Fruit fly (Drosophila melanogaster): ENCODE measurements around the gene CG45545.
A peak's percentile ranks its signal among the peaks of the same experiment; 100 is the strongest.

Gene CG45545

dm6 chr3R:7551708-7552107 is at the start of gene CG45545:
CG45545 (plus strand) TSS chr3R:7552008.
- TF ChIP-seq noc (tag; optimal IDR thresholded peaks at IDR 0.05), result no peak

DNA sequence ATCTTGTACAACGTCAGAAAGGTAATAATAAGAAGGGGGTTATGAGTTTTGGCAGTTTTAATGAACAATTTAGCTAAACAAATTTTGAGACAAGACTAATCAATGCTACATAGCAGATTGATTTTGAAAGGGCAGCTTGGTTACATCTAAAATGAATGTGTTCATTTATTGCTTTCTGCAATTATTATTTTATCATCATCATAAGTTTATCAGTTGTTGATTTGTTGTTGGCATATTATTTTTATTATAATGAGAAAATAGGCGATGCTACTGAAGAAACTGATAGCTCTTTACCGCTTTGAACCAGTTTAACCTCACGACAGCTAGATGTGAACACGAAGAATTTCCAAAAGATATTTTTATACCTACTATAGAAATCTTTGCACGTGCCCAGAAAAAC is 49.5 kb upstream of the CG45545 start, which contains the start of gene Mics1:
Mics1 (minus strand) TSS at position 101 of the 400 bp plus-strand sequence.
- no peak for TF ChIP-seq noc (tag; optimal IDR thresholded peaks at IDR 0.05)

DNA sequence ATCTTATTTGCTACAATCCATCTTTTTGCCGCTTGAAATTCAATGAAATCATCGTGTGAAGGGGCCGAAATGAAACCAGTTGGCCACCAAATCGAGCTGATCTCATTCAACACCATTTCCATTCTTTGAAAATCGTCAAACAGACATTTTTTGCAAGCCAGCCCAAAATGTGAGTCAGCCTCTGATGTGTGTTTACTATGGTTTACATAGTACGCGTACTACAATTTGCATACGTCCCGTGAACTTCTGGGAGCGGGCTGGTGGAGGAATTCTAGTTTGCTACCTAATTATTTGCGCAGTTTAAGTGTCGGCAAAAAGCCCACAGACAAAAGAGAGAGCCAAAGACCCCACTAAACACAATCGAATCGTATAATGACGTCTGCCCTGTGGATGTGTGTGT is 48.6 kb upstream of the CG45545 start:
- TF ChIP-seq noc (tag; optimal IDR thresholded peaks at IDR 0.05), result peak; percentile 9

dm6 chr3R:7504989-7505761 is 46.6 kb upstream of the CG45545 start, which contains the start of gene alpha-Est9:
alpha-Est9 (minus strand) TSS chr3R:7505098.
- TF ChIP-seq noc (tag; optimal IDR thresholded peaks at IDR 0.05), result peak; percentile 49

DNA sequence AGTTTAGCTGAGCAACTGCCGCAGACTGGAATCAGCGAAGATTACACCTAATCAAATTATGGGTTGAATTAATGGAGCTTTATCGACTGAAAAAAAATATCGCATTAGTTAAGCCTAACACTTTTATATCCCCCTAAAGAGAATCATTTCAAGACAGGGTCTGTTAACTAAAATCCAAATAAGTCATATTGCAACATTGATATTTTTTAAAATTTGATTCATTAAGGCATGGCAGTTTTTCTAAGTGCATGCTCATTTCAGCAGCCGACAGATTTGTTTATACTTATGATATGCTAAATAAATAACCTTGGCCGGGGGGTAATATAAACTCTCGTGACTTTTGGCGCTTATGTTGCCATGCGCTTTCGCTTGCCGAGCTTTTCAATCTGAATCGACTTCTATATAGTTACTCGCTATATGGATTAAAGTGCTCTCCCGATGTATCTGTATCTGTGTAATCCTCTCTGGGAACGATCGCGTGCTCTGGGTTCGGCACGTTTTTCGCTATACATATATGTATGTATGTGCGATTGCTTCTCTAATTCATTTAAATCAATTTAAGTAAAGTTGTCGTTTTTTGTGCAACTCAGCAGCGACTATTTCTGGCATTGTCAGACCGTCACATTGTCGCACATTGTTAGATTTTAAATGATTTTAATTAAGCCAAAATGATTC is 45.4 kb upstream of the CG45545 start:
- peak; percentile 88 for TF ChIP-seq noc (tag; optimal IDR thresholded peaks at IDR 0.05)

DNA sequence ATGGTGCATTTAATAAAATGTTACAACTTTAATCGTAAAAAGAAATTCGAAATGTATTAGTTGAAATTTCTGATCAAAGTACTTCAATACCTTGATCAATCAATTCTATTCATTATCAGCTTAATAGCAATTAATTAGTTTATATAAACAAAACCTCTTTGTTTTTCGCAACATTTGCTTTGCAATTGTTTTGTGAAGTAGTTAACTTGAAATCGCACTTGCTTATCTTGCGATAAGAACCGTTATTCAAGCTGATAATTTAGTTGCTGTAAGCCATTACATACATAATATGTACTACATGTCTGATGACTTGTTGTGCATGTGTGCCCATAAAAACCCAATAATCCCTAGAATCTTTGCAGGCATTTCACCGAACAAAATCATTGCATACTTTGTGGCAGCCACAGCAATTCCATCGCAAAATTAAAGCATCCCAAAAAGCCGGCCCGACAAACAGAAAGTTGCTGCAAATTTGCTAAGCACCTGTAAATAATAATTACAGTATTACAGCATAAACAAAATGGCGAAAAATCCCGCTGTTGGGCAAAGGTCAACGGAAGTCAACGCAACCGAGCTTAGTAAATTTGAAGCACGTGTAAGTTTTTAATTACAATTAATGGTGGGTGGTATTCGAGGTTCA is 43.5 kb upstream of the CG45545 start:
- TF ChIP-seq noc (tag; optimal IDR thresholded peaks at IDR 0.05), result no peak

DNA sequence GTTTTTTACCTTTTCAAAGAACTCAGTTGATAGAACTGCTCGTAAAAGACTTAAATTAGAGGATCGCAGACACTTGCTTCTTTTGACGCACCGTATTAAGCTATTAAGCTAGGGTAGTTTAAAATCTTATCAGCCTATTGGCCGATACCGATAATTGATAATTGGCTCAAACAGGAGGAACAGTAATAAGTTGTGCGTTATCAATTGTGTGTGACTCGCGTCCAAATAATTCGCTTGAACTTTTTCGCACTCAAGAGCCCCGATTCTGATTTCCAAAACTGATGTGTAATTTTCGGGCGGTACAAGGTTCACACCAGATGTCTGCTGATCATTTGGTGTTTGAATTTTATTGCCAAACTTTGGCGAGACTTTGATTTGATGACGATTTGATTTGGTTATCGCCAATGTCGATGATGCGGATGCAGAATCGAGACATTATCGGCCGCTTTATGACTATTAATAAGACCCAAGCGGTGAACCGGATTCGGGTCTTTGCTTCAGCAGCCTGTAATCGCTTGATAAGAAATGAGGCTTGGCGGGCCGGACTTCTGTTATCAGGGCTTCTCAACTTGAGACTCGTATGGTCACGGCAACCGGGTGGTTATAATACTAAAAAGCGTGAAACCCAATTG is 37.5 kb upstream of the CG45545 start:
- TF ChIP-seq noc (tag; optimal IDR thresholded peaks at IDR 0.05), result peak; percentile 76

DNA sequence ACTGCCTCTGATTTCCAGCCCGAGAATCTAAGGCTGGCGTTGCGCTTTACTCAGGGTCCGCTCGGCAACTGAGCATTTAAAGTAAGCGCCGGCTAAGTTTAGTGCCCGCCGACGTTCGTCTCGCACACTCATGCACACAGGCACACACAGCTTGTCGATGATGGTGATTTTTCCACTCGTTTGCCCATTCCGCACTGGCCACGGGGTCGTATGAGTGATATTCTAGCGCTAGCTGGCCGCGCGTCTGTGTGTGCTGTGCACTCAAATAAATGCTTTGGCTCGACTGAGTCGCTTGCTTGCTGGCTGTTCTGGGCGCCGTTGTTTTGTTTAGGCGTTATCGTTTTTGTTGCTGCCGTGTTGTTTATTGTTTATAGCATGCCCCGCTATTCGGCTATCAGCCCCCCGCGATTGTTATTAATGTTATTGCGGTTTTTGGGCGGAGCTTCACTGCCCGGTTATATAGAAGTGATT is 36.2 kb upstream of the CG45545 start, which contains the start of gene alpha-Est8:
alpha-Est8 (minus strand) TSS at position 72 of the 471 bp plus-strand sequence.
- peak; percentile 70 for TF ChIP-seq noc (tag; optimal IDR thresholded peaks at IDR 0.05)

DNA sequence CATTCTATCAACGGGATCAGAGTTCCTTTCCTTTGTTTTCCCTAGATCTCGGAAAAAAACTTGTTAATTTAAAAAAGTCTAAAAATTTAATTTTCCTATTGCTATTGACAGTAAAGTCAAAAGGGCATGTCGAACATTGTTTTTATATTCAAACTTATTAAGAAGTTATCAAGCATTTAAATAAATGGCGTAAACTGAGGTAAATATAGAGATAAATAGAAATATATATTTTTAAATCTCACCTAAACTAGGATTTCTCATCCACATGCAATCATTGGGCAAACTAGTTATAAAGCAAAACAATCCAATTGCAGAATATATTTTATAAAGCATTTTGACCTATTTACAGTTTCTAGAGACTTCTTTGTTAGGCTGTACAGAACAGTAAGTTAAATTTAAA is 32.5 kb upstream of the CG45545 start, which contains the start of gene Ubc84D:
Ubc84D (minus strand) TSS at position 101 of the 400 bp plus-strand sequence.
- no peak for TF ChIP-seq noc (tag; optimal IDR thresholded peaks at IDR 0.05)

DNA sequence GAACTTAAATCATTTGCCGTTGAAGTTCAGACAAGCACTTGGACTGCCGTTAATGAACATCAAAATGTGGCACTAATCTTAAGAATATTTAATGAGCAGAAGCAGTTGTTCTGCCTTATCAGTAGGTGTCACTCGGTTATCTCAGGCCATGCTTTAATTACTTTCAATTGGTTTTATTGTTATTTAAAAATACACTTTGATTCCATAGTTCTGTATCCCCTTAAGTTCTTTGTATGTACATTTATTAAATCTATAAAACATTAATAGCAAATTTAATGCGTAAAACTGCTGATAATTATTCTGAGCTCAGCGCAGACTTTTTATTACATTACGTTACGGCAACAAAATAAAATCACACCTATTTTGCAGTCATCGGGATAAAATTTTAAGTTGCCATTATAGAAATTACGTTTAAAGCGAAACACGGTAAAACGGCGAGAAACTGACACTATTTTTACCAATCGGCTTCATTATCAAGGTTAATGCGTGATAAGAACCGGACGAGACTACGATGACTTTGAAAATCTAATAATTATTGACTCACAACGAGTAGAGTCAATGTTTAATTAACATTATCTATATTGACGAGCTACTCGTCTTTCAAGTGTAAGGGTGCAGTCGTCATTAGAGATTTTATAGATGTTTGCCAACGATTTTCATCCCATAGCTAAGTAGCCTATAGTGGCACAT is 29.4 kb upstream of the CG45545 start:
- peak; percentile 84 for TF ChIP-seq noc (tag; optimal IDR thresholded peaks at IDR 0.05)

dm6 chr3R:7523594-7523993 is 28.2 kb upstream of the CG45545 start, which contains the start of gene alpha-Est7:
alpha-Est7 (minus strand) TSS chr3R:7523753.
- no peak for TF ChIP-seq noc (tag; optimal IDR thresholded peaks at IDR 0.05)

dm6 chr3R:7524160-7524559 is 27.6 kb upstream of the CG45545 start:
- peak; percentile 29 for TF ChIP-seq noc (tag; optimal IDR thresholded peaks at IDR 0.05)

DNA sequence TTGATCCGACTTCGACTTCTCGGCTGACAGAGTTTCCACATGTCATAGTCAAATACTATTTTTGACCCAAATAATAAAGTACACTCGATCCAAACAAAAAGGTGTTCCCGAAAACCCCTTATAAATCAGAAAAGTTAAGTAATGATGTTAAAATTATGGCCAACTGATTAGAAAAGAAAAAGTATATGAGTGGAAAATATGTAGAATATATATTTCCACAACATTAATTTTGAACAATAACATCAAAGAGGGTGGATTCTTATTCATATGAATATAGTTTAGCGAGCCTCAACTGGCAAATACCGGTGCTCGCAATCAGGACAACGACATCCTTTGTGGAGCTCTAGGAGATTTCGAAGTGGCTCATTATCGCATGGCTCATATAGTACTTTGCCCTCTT is 23.1 kb upstream of the CG45545 start, which contains the start of gene alpha-Est6:
alpha-Est6 (minus strand) TSS at position 101 of the 400 bp plus-strand sequence.
- TF ChIP-seq noc (tag; optimal IDR thresholded peaks at IDR 0.05), result no peak

DNA sequence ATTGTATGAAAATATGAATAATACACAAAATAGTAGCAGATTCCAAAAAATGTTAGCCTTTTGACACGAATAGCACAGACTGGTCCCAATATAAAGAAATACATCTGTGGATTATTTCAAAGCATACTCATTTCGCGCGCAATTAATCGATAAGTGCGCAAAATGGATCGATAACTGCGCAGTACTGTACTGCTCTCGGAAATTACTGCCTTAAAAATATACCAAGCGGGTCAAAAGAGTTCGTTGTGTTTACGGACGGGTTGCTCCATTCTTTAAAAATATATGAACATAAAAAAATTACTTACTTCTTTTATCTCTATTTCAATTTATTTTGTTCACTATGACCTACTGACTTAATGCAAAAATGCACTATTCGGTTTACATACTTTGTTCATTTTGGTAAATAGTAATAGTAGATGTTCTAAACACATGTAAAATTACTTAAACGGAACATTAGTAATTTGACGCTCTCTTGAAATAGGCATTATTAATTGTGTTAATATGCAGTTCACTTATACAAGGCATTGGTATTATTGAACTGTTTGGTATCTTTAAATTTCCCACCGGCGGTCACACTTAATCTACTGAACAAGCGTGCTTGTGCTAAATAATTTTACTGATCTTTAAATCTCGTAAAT is 21.5 kb upstream of the CG45545 start, which contains the start of the genes Rtnl2 and alphaTub84D:
Rtnl2 (minus strand) TSS at position 58 of the 638 bp plus-strand sequence.
alphaTub84D (plus strand) TSS at position 570 of the 638 bp plus-strand sequence.
- no peak for TF ChIP-seq noc (tag; optimal IDR thresholded peaks at IDR 0.05)
